Worm (Caenorhabditis elegans) whole organism, dauer: ENCODE measurements around the gene srx-90.

Source experiments
- unc-62 ChIP-seq: sonication (generic microtip); optimal IDR thresholded peaks from 2 replicates; lab custom pipeline; 2017; ENCODE audit warnings: missing biosample characterization, missing genetic modification reagents, missing genetic modification characterization

The srx-90 gene

DNA sequence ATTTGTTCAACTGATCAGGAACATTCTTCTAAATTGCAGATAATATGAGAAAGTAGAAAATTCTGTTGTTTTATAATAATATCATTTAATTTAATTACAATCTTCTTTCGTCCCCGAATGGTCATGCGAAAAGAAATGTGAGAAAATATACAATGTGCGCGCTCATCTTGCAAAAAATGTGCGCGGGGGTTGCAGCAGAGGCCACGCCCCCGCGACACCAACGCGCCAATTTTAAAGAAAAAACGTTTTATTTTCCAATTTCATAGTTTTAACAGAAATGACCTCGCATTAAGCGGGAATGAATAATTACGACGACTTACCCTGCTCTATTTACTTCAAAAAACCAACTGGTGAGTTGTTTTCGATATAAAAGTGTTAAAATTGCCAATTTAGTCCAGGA lies 29.6 kb downstream of the srx-90 start, which contains the start of gene sas-5:
sas-5 (plus strand) TSS at position 257 of the 400 bp plus-strand sequence.
- TF ChIP-seq unc-62 (GFP tag; lab: Kevin White, UChicago): no peak

DNA sequence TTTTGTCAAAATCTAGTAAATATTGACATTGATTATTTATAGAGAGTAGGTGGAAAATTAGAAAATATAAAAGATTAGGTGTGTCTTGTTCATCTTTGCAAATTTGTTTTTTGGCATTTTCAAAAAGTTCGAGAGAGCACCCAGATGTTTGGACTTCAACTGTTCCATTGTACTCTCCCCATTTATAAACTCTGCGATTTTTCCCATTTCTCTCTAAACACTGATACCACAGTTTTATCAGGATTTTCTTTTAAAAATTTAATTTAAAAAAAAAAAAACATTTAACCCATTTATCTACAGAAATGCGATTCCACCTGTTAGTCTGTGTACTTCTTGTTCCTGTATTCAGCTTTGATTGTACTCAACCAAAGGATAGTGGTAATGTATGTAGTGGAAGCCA lies 32.1 kb downstream of the srx-90 start, which contains the start of gene tag-290:
tag-290 (plus strand) TSS at position 301 of the 400 bp plus-strand sequence.
- TF ChIP-seq unc-62 (GFP tag; lab: Kevin White, UChicago): no peak

DNA sequence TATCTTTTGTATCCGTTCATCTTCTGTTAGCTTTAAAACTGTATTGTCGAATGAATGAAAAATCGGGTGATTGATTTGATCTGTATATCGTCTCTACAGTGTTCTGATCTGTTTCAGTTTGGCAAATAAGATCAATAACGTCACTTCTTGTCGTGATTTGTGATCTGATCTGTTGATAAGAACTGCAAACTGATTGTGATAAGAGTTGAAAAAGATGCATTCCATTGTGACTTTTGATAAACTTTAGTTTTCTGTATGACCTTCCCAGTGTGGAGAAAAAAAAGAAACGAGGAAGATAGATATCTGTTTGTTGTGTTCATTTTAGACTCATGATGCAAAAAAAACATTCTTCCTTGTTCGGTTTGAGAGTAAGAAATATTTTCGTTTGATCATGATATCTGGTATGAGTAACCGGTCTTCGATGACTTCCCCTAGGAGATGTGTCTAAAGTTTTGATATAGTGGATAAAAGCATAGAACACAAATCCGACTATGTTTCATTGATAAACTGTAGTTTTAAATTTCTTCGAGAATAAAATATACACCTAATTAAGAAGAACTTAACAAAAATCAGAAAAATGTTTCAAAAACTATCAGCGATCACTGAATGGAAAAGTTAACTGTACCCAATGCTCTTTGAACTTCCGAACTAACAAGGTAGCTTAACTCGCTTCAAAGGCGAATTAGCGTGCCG lies 34.0 kb downstream of the srx-90 start:
- no peak for TF ChIP-seq unc-62 (GFP tag; lab: Kevin White, UChicago)

DNA sequence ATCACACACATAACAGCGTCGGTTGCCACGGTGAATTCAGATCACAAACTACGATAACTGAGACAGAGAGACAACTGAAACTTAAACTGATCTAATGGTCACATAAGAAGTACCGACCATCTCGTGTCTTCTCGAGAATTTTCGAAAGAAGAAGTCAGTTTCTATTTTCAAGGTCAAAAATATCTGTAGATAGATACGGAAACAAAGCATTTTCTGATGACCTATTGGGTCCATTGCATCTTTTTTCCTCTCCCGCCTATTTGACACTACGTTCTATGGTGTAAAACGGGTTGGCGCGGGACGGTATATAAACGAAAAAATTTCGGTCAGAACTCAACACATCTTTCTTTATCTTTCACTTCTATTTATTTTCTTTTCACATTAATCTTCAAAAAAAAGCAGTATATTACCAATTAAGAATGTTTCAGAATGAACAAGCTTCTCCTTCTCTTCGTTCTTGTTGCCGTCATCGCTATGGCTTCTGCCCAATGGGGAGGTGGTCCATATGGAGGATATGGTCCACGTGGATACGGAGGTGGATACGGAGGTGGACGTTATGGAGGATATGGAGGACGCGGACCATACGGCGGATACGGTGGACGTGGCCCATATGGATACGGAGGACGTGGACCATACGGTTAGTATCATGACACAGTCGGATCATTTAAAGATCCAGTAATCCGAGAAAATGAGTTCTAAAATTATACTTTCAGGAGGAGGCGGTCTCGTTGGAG lies 35.2 kb downstream of the srx-90 start, which contains the start of gene nlp-24:
nlp-24 (plus strand) TSS at position 429 of the 734 bp plus-strand sequence.
- TF ChIP-seq unc-62 (GFP tag; lab: Kevin White, UChicago): peak; percentile 11

DNA sequence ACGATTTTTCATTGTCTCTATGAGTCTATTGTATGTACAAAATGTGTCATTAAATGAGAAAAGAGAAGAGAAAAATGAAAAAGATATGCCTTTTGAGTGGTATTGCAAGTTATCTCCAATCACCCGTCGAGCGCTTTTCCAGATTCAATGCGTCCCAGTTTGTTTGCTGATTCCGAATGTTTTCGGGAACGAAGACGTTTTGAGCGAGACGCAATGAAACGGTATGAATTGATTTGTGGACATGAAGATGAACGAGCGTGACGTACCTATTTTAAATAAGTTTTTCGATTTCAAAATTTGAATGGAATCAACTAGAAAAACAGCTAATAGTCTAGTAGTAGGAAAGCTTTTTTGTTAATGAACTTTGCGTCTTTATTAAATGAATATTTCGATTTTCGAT lies 35.9 kb downstream of the srx-90 start:
- no peak for TF ChIP-seq unc-62 (GFP tag; lab: Kevin White, UChicago)

DNA sequence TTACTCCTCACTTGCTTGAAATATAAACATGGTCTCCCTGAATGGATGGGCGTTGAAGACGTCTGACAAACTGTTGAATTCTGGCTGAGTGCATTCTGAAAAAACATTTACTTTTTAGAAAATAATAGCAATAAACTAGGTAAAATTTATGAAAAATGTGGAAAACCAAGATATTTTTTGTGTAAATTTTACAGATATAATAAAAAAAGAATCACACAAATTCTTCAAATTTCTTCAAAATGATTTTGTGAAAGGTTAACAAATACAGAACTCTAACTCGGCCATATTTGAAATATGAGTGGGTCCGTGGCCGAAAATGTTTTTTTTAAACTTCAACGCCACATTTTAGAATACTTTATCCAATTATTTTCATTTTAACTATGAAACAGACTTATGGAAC lies 37.2 kb downstream of the srx-90 start, which contains the start of gene glb-15:
glb-15 (minus strand) TSS at position 101 of the 400 bp plus-strand sequence.
- no peak for TF ChIP-seq unc-62 (GFP tag; lab: Kevin White, UChicago)

DNA sequence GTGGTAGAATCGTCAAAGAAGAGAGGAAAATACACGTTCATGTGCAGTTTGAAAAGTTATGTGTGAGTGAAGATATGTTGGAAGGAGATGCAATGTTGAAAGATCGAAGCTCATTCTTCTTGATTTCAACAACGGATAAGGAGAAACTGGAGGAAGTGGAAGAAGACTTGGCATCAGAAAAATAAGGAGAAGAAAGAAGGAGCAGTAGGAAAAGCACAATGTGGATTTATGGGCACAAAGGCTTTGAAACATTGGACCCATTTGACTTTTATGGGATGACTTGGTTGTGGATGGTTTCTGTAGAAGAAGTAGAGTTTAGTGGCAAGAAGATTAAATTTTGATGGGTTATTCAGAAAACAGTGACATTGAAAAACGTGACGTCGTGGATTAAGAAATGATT lies 39.2 kb downstream of the srx-90 start:
- no peak for TF ChIP-seq unc-62 (GFP tag; lab: Kevin White, UChicago)

DNA sequence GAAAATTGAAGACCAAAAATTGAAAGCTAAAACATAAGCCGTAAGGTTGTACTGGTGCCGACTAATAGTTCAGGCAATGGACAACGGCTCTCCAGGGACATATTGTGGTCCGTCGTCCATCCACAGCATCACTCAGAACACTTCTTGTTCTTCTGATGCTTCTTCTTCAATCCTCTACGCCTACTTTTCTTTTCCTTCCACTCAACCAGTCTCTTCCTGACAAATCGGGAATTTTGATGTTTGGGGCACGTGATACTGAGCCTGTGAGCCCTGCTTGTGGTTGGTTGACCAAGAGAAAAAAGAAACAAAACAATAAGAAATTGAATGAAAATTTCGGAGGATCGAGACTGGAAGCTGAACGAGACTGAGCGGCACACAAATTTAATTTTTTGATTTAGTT lies 40.4 kb downstream of the srx-90 start:
- no peak for TF ChIP-seq unc-62 (GFP tag; lab: Kevin White, UChicago)

DNA sequence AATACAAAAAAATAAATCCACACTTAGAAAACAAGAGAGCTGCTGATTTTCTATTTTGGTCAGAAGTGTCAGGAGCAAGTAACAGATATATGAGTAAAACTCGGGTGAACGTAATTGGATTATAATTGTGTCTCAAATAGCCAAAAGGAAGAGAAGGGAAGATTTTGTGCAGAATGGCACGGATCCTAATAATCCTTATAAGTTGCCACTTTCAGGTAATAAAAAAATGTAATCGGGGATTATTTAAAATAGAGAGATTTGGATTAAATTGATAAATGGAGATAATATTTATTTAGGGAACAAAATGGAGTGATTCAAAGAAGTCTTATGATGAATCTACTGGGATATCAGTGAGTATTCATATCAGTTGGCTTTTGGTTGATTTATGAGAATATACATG lies 44.0 kb downstream of the srx-90 start:
- no peak for TF ChIP-seq unc-62 (GFP tag; lab: Kevin White, UChicago)

DNA sequence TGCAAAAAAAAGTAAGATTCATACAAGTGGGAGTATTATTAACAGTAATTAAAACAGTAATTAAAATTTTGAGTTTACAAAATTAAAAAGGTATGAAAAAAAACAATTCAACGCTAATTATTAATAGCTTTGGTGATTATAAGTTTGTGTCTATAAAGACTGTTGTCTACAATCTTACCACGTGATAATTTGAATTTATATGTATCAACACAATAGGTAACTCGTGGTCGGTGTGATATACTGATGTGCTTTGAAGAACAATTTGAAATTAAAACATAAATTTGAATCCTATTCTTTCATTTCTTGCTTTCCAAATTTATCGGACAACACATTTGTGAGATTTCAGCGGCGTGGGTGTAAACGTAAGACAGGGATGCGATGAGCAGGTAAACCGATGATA lies 46.9 kb downstream of the srx-90 start:
- no peak for TF ChIP-seq unc-62 (GFP tag; lab: Kevin White, UChicago)

DNA sequence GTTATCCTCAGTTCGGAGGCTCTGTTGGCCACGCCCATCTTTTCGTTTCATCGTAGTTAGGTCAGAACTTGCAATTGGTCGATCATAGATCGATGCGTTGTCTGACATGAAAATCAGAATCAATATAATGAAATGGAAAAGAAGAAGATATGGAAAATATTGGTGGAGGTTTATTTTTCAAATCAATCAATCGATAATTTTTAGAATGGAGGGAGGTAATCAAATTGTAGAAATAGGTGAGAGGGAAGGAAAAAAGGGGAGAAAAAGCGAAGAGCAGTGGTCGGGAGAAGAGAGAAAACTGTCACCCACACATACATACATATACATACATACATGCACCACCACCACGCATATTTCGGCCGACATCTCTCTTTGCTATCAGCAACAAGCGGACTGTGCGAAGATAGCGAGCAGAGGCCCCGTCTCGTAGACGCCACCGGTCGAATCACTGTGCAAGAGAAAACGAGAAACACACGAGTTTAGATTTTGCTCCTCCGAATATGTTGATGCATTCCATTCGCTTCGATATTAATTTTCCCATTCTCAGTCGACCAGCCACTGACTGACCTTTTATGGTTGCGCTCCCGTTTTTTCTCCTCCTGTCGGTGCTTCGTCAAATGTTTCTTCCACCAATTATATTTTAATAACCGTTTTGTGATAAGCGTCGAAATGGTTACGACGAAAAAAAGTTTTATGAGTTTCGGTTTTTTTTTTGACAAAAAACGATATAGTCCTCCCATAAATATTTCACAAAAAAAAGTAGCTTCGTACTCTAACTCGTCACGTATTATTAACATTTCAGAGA lies 48.5 kb downstream of the srx-90 start, which contains the start of gene F35B12.10:
F35B12.10 (minus strand) TSS at position 51 of the 805 bp plus-strand sequence.
- TF ChIP-seq unc-62 (GFP tag; lab: Kevin White, UChicago): no peak

DNA sequence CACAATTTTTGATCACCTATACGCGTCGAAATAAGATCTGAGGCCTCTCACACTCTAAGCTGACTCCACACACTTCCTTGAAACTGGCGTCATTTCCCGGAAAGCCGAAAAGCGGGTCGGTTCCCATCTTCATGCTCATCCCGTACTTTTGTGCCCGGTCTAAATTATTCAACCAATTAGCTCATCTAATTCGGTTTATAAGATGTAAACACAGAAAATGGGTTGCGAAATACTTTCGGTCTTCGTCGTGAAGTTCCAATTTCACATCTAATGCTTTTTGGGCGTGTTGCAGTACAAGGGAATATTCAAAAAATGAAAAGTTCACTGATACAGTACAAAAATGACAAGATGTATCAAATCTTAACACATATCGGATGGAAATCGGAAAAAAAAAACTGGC lies 50.2 kb downstream of the srx-90 start:
- TF ChIP-seq unc-62 (GFP tag; lab: Kevin White, UChicago): no peak
